Worm (Caenorhabditis elegans) whole organism, young adult: ENCODE data around the gene T20D3.6.

Source experiments
- B0336.3 ChIP-seq: fragments of 200-800 bp; sonication (Bioruptor generic); IDR thresholded peaks from 2 replicates; pipeline ENCODE4 v1.3.6; 2022; ENCODE audit warnings: missing genetic modification characterization, missing compliant biosample characterization
- F23B12.7 ChIP-seq: sonication (generic microtip); optimal IDR thresholded peaks from 2 replicates; lab custom pipeline; 2017; ENCODE audit warnings: missing genetic modification characterization, mild to moderate bottlenecking, missing compliant biosample characterization, antibody characterized with exemption, moderate library complexity; ENCODE audit not compliant: insufficient read depth
- F55B11.4 ChIP-seq: sonication (generic microtip); optimal IDR thresholded peaks from 2 replicates; lab custom pipeline; 2016; ENCODE audit warnings: missing compliant biosample characterization, missing genetic modification characterization, borderline replicate concordance; ENCODE audit not compliant: insufficient read depth
- F57C9.4 ChIP-seq: sonication (generic microtip); optimal IDR thresholded peaks from 2 replicates; lab custom pipeline; 2017; ENCODE audit warnings: mild to moderate bottlenecking, missing genetic modification characterization, missing compliant biosample characterization
- T07F8.4 ChIP-seq: sonication (generic microtip); optimal IDR thresholded peaks from 2 replicates; lab custom pipeline; 2016; ENCODE audit warnings: mild to moderate bottlenecking, missing genetic modification characterization, moderate library complexity, missing compliant biosample characterization
- Y56A3A.18 ChIP-seq: fragments of 200-800 bp; sonication (Bioruptor generic); IDR thresholded peaks from 2 replicates; pipeline ENCODE4 v1.3.6; 2022; ENCODE audit warnings: missing genetic modification reagents, missing genetic modification characterization, missing compliant biosample characterization
- ZK185.1 ChIP-seq: sonication (generic microtip); optimal IDR thresholded peaks from 2 replicates; lab custom pipeline; 2016; ENCODE audit warnings: mild to moderate bottlenecking, missing genetic modification characterization, missing compliant biosample characterization; ENCODE audit not compliant: poor library complexity, severe bottlenecking
- ama-1 ChIP-seq, 3 experiments: fragments of 150-350 bp in 1 of 3; sonication (generic microtip) in 2 of 3; optimal IDR thresholded peaks; 2 replicates each; lab custom pipeline; 2014 to 2018; ENCODE audit warnings: missing biosample characterization in 2 of 3, missing genetic modification characterization in 2 of 3, missing genetic modification reagents in 2 of 3
- aptf-2 ChIP-seq: fragments of 200-800 bp; sonication (Bioruptor generic); conservative IDR thresholded peaks from 2 replicates; pipeline ENCODE4 v1.3.6; 2022; ENCODE audit warnings: missing genetic modification reagents, missing genetic modification characterization, missing compliant biosample characterization
- attf-5 ChIP-seq: fragments of 200-800 bp; sonication (Bioruptor generic); optimal IDR thresholded peaks from 2 replicates; lab custom pipeline; 2018; ENCODE audit warnings: mild to moderate bottlenecking, missing genetic modification characterization, missing compliant biosample characterization
- ceh-100 ChIP-seq: fragments of 200-800 bp; sonication (Bioruptor generic); IDR thresholded peaks from 2 replicates; pipeline ENCODE4 v1.3.6; 2022; ENCODE audit warnings: missing genetic modification reagents, missing genetic modification characterization, missing compliant biosample characterization
- ceh-79 ChIP-seq: sonication (generic microtip); optimal IDR thresholded peaks from 2 replicates; lab custom pipeline; 2017; ENCODE audit warnings: mild to moderate bottlenecking, missing genetic modification characterization, missing compliant biosample characterization
- dpl-1 ChIP-seq: fragments of 150-350 bp; optimal IDR thresholded peaks from 2 replicates; lab custom pipeline; 2014; ENCODE audit warnings: missing biosample characterization, missing genetic modification reagents, missing genetic modification characterization
- ekl-4 ChIP-seq: fragments of 200-800 bp; sonication (Bioruptor generic); IDR thresholded peaks from 2 replicates; pipeline ENCODE4 v1.3.6; 2022; ENCODE audit warnings: missing genetic modification reagents, missing genetic modification characterization, missing compliant biosample characterization
- ets-4 ChIP-seq: fragments of 200-800 bp; sonication (Bioruptor generic); optimal IDR thresholded peaks from 2 replicates; lab custom pipeline; 2018; ENCODE audit warnings: mild to moderate bottlenecking, missing genetic modification characterization, missing compliant biosample characterization
- hlh-12 ChIP-seq: sonication (generic microtip); optimal IDR thresholded peaks from 2 replicates; lab custom pipeline; 2016; ENCODE audit warnings: missing genetic modification characterization, missing compliant biosample characterization
- hmg-1.2 ChIP-seq: fragments of 200-800 bp; sonication (Bioruptor generic); IDR thresholded peaks from 2 replicates; pipeline ENCODE4 v1.3.6; 2022; ENCODE audit warnings: missing genetic modification reagents, missing genetic modification characterization, missing compliant biosample characterization
- hrde-1 ChIP-seq: sonication (generic microtip); optimal IDR thresholded peaks from 2 replicates; lab custom pipeline; 2016; ENCODE audit warnings: missing genetic modification characterization, mild to moderate bottlenecking, missing compliant biosample characterization, moderate library complexity, missing genotype, missing genetic modification reagents, borderline replicate concordance
- hsf-1 ChIP-seq: fragments of 200-800 bp; sonication (Bioruptor generic); IDR thresholded peaks from 2 replicates; pipeline ENCODE4 v1.3.6; 2022; ENCODE audit warnings: missing genetic modification reagents, missing genetic modification characterization, missing compliant biosample characterization
- lsl-1 ChIP-seq: fragments of 200-800 bp; sonication (Bioruptor generic); optimal IDR thresholded peaks from 2 replicates; lab custom pipeline; 2018; ENCODE audit warnings: mild to moderate bottlenecking, missing genetic modification characterization, moderate library complexity, missing compliant biosample characterization
- madf-6 ChIP-seq: fragments of 200-800 bp; sonication (Bioruptor generic); IDR thresholded peaks from 2 replicates; pipeline ENCODE4 v1.3.6; 2022; ENCODE audit warnings: missing genetic modification reagents, missing genetic modification characterization, missing compliant biosample characterization
- mel-28 ChIP-seq: sonication (generic microtip); optimal IDR thresholded peaks from 2 replicates; lab custom pipeline; 2016; ENCODE audit warnings: borderline replicate concordance, mild to moderate bottlenecking, missing genetic modification characterization, missing compliant biosample characterization
- nhr-179 ChIP-seq: sonication (generic microtip); optimal IDR thresholded peaks from 2 replicates; lab custom pipeline; 2016; ENCODE audit warnings: mild to moderate bottlenecking, missing genetic modification characterization, missing compliant biosample characterization
- nhr-27 ChIP-seq: fragments of 200-800 bp; sonication (Bioruptor generic); optimal IDR thresholded peaks from 2 replicates; lab custom pipeline; 2018; ENCODE audit warnings: mild to moderate bottlenecking, missing genetic modification characterization, moderate library complexity, missing compliant biosample characterization
- snpc-3.4 ChIP-seq: sonication (generic microtip); optimal IDR thresholded peaks from 2 replicates; lab custom pipeline; 2017; ENCODE audit warnings: missing genetic modification characterization, mild to moderate bottlenecking, missing compliant biosample characterization, antibody characterized with exemption, moderate library complexity, missing genotype, missing genetic modification reagents
- snpc-4 ChIP-seq, 5 experiments: fragments of 150-350 bp in 1 of 5; sonication (generic microtip) in 4 of 5; optimal IDR thresholded peaks; 2 replicates each; lab custom pipeline; 2014 to 2018; ENCODE audit warnings: missing genetic modification characterization in 5 of 5, missing biosample characterization in 3 of 5, antibody characterized with exemption in 2 of 5, mild to moderate bottlenecking in 2 of 5, missing compliant biosample characterization in 2 of 5, missing genotype in 2 of 5, moderate library complexity in 2 of 5, missing genetic modification reagents in 1 of 5
- zfh-2 ChIP-seq: fragments of 200-800 bp; sonication (Bioruptor generic); conservative IDR thresholded peaks from 2 replicates; pipeline ENCODE4 v1.3.6; 2022; ENCODE audit warnings: missing genetic modification reagents, missing genetic modification characterization, missing compliant biosample characterization
- ztf-28 ChIP-seq: fragments of 200-800 bp; sonication (Bioruptor generic); IDR thresholded peaks from 2 replicates; pipeline ENCODE4 v1.3.6; 2022; ENCODE audit warnings: missing genetic modification reagents, missing genetic modification characterization, missing compliant biosample characterization

T20D3.6 gene

ce11 chrIV:9367852-9368627 is 28.9 kb upstream of the T20D3.6 start (continued):
- TF ChIP-seq dpl-1 (GFP tag; lab: Kevin White, UChicago) (peak; percentile 76), snpc-4 (GFP tag; optimal IDR thresholded peaks at IDR 0.05; lab: Kevin White, UChicago) (peak; percentile 10), snpc-4 (tag; optimal IDR thresholded peaks at IDR 0.05; lab: Kevin White, UChicago) (peak in 2 of 4 experiments; percentile 9 to 48), attf-5 (GFP tag; lab: Kevin White, UChicago) (peak; percentile 10), T07F8.4 (tag; lab: Kevin White, UChicago) (no peak), hmg-1.2 (GFP tag; lab: Robert Waterston, UW) (peak; percentile 35; the same call in 1 of the 2 replicates), nhr-27 (no peak), ekl-4 (peak; percentile 31; the same call in 1 of the 2 replicates), nhr-179 (tag; lab: Kevin White, UChicago) (no peak), zfh-2 (no peak), ZK185.1 (peak; percentile 10)

- TF ChIP-seq ceh-100 (GFP tag; lab: Robert Waterston, UW) (no peak), zfh-2 (no peak), lsl-1 (GFP tag; lab: Kevin White, UChicago) (peak; percentile 28), F55B11.4 (tag; lab: Kevin White, UChicago) (no peak), hrde-1 (tag; lab: Kevin White, UChicago) (no peak), ceh-79 (tag; lab: Kevin White, UChicago) (no peak), hlh-12 (tag; lab: Kevin White, UChicago) (no peak), ama-1 (optimal IDR thresholded peaks at IDR 0.05; lab: Kevin White, UChicago) (no peak), ama-1 (GFP tag; optimal IDR thresholded peaks at IDR 0.05; lab: Kevin White, UChicago) (no peak), hsf-1 (GFP tag; lab: Robert Waterston, UW) (0 out of 2 replicates have a peak, but pooled peaks have one; percentile 25), ztf-28 (GFP tag; lab: Robert Waterston, UW) (no peak), snpc-3.4 (tag; lab: Kevin White, UChicago) (peak; percentile 11), mel-28 (tag; lab: Kevin White, UChicago) (no peak), ets-4 (no peak)
- TF ChIP-seq, all 124 proteins: peak for 3
Observed at ce11 chrIV:9366411-9366810, 27.3 kb upstream of the T20D3.6 start, which contains the start of gene pezo-1. Gene pezo-1, minus strand, starts transcription at chrIV:9366511.

- TF ChIP-seq aptf-2 (GFP tag; lab: Robert Waterston, UW) (no peak), F23B12.7 (tag; lab: Kevin White, UChicago) (no peak), F57C9.4 (tag; lab: Kevin White, UChicago) (no peak)
Observed at ce11 chrIV:9353728-9354127, 14.6 kb upstream of the T20D3.6 start.

ce11 chrIV:9343102-9343599 is 4.0 kb upstream of the T20D3.6 start, which contains the start of gene pigc-1:
Gene pigc-1, minus strand, starts transcription at chrIV:9343152.
- TF ChIP-seq Y56A3A.18 (GFP tag; lab: Robert Waterston, UW) (0 out of 2 replicates have a peak, but pooled peaks have one; percentile 27), madf-6 (GFP tag; lab: Robert Waterston, UW) (peak; percentile 24; the same call in 1 of the 2 replicates), B0336.3 (0 out of 2 replicates have a peak, but pooled peaks have one; percentile 10), snpc-4 (GFP tag; optimal IDR thresholded peaks at IDR 0.05; lab: Kevin White, UChicago) (no peak), snpc-4 (tag; optimal IDR thresholded peaks at IDR 0.05; lab: Kevin White, UChicago) (peak in 1 of 4 experiments; percentile 30), ceh-100 (GFP tag; lab: Robert Waterston, UW) (no peak)
